Fruit fly (Drosophila melanogaster): ENCODE data around the gene CG10352.
A peak's percentile ranks its signal among the peaks of the same experiment; 100 is the strongest.

Gene CG10352

dm6 chrX:11925213-11925612 lies 48.2 kb upstream of the CG10352 start (continued):
- no peak for TF ChIP-seq Atf-2 (GFP tag; optimal IDR thresholded peaks at IDR 0.05)
- peak; percentile 65 for TF ChIP-seq lab (GFP tag; optimal IDR thresholded peaks at IDR 0.05)
- no peak for TF ChIP-seq BEAF-32 (GFP tag; optimal IDR thresholded peaks at IDR 0.05)
- TF ChIP-seq CG1024 (GFP tag; IDR thresholded peaks at IDR 0.05) = 0 out of 2 replicates have a peak, but pooled peaks have one; percentile 21
- peak; percentile 6 for TF ChIP-seq CG8388 (GFP tag; optimal IDR thresholded peaks at IDR 0.05)
- TF ChIP-seq H15 (GFP tag; IDR thresholded peaks at IDR 0.05) = peak; percentile 61; the same call in 1 of the 3 replicates
- no peak for TF ChIP-seq ERR (GFP tag; optimal IDR thresholded peaks at IDR 0.05)
- TF ChIP-seq onecut (GFP tag; IDR thresholded peaks at IDR 0.05) = peak; percentile 42; the same call in 1 of the 2 replicates
- peak; percentile 66 for TF ChIP-seq CG11695 (GFP tag; IDR thresholded peaks at IDR 0.05)
- peak; percentile 73 for TF ChIP-seq Atf6 (GFP tag; IDR thresholded peaks at IDR 0.05)
- TF ChIP-seq CG9876 (GFP tag; optimal IDR thresholded peaks at IDR 0.05) = no peak
- no peak for TF ChIP-seq maf-S (GFP tag; optimal IDR thresholded peaks at IDR 0.05)
- TF ChIP-seq scrt (GFP tag; optimal IDR thresholded peaks at IDR 0.05) = peak; percentile 8
- no peak for TF ChIP-seq sc (optimal IDR thresholded peaks at IDR 0.05)
- TF ChIP-seq sc (GFP tag; optimal IDR thresholded peaks at IDR 0.05) = no peak
- TF ChIP-seq ind (GFP tag; optimal IDR thresholded peaks at IDR 0.05) = peak; percentile 43
- TF ChIP-seq MBD-R2 (GFP tag; IDR thresholded peaks at IDR 0.05) = peak; percentile 48; the same call in 1 of the 2 replicates
- TF ChIP-seq E2f1 (GFP tag; IDR thresholded peaks at IDR 0.05) = peak; percentile 54
- no peak for TF ChIP-seq CG4854 (GFP tag; optimal IDR thresholded peaks at IDR 0.05)
- peak; percentile 75 for TF ChIP-seq ttk (GFP tag; IDR thresholded peaks at IDR 0.05)
- peak; percentile 61 for TF ChIP-seq CG3847 (GFP tag; IDR thresholded peaks at IDR 0.05)
- TF ChIP-seq knrl (GFP tag; IDR thresholded peaks at IDR 0.05; ENCODE audit: partially characterized antibody) = no peak
- no peak for TF ChIP-seq lov (optimal IDR thresholded peaks at IDR 0.05)
- TF ChIP-seq lov (GFP tag; IDR thresholded peaks at IDR 0.05) = peak; percentile 39; the same call in 1 of the 3 replicates
- no peak for TF ChIP-seq CG8290 (GFP tag; optimal IDR thresholded peaks at IDR 0.05)
- TF ChIP-seq CG8290 (tag; optimal IDR thresholded peaks at IDR 0.05) = peak in 1 of 2 experiments; percentile 85
- no peak for TF ChIP-seq fru (optimal IDR thresholded peaks at IDR 0.05)
- no peak for TF ChIP-seq zen2 (GFP tag; IDR thresholded peaks at IDR 0.05; ENCODE audit: partially characterized antibody)
- TF ChIP-seq CG8924 (tag; optimal IDR thresholded peaks at IDR 0.05) = no peak
- TF ChIP-seq fd102C (GFP tag; optimal IDR thresholded peaks at IDR 0.05) = no peak
- peak; percentile 34 for TF ChIP-seq ATbp (GFP tag; optimal IDR thresholded peaks at IDR 0.05)
- no peak for TF ChIP-seq CG17186 (GFP tag; optimal IDR thresholded peaks at IDR 0.05)
- no peak for TF ChIP-seq wor (GFP tag; IDR thresholded peaks at IDR 0.05)
- TF ChIP-seq CG13624 (GFP tag; optimal IDR thresholded peaks at IDR 0.05) = peak; percentile 59
- TF ChIP-seq gce (GFP tag; IDR thresholded peaks at IDR 0.05) = peak; percentile 75; the same call in 1 of the 3 replicates
- peak; percentile 72 for TF ChIP-seq CG10366 (GFP tag; IDR thresholded peaks at IDR 0.05)
- peak; percentile 76 for TF ChIP-seq CG6689 (GFP tag; IDR thresholded peaks at IDR 0.05)
- no peak for TF ChIP-seq Doc3 (GFP tag; IDR thresholded peaks at IDR 0.05; ENCODE audit: partially characterized antibody)
- TF ChIP-seq Kr (GFP tag; optimal IDR thresholded peaks at IDR 0.05) = no peak
- peak; percentile 58 for TF ChIP-seq gem (tag; optimal IDR thresholded peaks at IDR 0.05)
- TF ChIP-seq Poxn (GFP tag; IDR thresholded peaks at IDR 0.05) = 0 out of 2 replicates have a peak, but pooled peaks have one; percentile 37
- no peak for TF ChIP-seq unpg (GFP tag; optimal IDR thresholded peaks at IDR 0.05)
- TF ChIP-seq CG16779 (GFP tag; IDR thresholded peaks at IDR 0.05) = 0 out of 2 replicates have a peak, but pooled peaks have one; percentile 10
- TF ChIP-seq CG3995 (GFP tag; optimal IDR thresholded peaks at IDR 0.05) = no peak
- no peak for TF ChIP-seq CG13123 (GFP tag; optimal IDR thresholded peaks at IDR 0.05)
- TF ChIP-seq Trl (optimal IDR thresholded peaks at IDR 0.05) = peak in 1 of 2 experiments; percentile 43
- TF ChIP-seq Trl (GFP tag; optimal IDR thresholded peaks at IDR 0.05) = no peak
- TF ChIP-seq CG31224 (GFP tag; IDR thresholded peaks at IDR 0.05) = peak; percentile 58
- TF ChIP-seq CG12219 (GFP tag; optimal IDR thresholded peaks at IDR 0.05) = peak; percentile 28
- TF ChIP-seq dimm (GFP tag; IDR thresholded peaks at IDR 0.05) = peak; percentile 43; the same call in 1 of the 2 replicates
- TF ChIP-seq CG10462 (GFP tag; optimal IDR thresholded peaks at IDR 0.05) = no peak
- peak; percentile 73 for TF ChIP-seq CG2678 (tag; optimal IDR thresholded peaks at IDR 0.05)
- TF ChIP-seq danr (GFP tag; IDR thresholded peaks at IDR 0.05) = no peak

Data from whole organism, embryonic.